Worm (Caenorhabditis elegans) whole organism, young adult: Measurements from ENCODE around the gene smrc-1.

ENCODE experiments used
- ama-1 ChIP-seq, 3 experiments: fragments of 150-350 bp in 1 of 3; sonication (generic microtip) in 2 of 3; optimal IDR thresholded peaks; 2 replicates each; lab custom pipeline; 2014 to 2018; ENCODE audit warnings: missing biosample characterization in 2 of 3, missing genetic modification characterization in 2 of 3, missing genetic modification reagents in 2 of 3
- ceh-58 ChIP-seq: fragments of 200-800 bp; sonication (Bioruptor generic); IDR thresholded peaks from 2 replicates; pipeline ENCODE4 v1.3.6; 2022; ENCODE audit warnings: missing genetic modification characterization, missing compliant biosample characterization
- efl-1 ChIP-seq: fragments of 150-350 bp; optimal IDR thresholded peaks from 2 replicates; lab custom pipeline; 2014; ENCODE audit warnings: missing biosample characterization, missing genetic modification reagents, missing genetic modification characterization
- pha-4 ChIP-seq: fragments of 150-350 bp; sonication (generic microtip); optimal IDR thresholded peaks from 2 replicates; lab custom pipeline; 2014; ENCODE audit warnings: missing biosample characterization, missing genetic modification reagents, missing genetic modification characterization
- unc-62 ChIP-seq: fragments of 150-350 bp; optimal IDR thresholded peaks from 2 replicates; lab custom pipeline; 2014; ENCODE audit warnings: missing biosample characterization, missing genetic modification reagents, missing genetic modification characterization

ce11 chrIII:6355359-6355758 lies 35.4 kb upstream of the smrc-1 start:
- TF ChIP-seq pha-4 (no peak), unc-62 (GFP tag; lab: Kevin White, UChicago) (no peak), efl-1 (no peak), ama-1 (optimal IDR thresholded peaks at IDR 0.05; lab: Kevin White, UChicago) (no peak), ama-1 (GFP tag; optimal IDR thresholded peaks at IDR 0.05; lab: Kevin White, UChicago) (no peak), ceh-58 (GFP tag; lab: Robert Waterston, UW) (no peak)
